Fruit fly (Drosophila melanogaster): Measurements from ENCODE around the gene CG6650.

DNA sequence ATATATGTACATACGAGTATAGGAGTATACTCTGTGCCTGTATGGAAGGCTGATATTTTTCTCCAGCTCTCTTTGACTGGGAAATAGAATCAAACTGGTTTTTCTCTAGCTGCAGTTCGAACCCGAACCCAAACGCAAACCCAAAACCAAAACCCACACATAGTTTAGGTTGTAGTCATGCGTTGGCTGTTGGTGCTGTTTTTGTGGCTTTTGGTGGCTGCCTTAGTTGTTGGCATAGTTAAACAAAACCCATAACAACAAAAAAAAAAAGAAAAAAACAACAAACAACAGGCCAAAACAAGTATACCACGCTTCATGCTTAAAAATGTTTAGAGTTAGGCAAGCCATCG, 32.8 kb downstream of the CG6650 start:
- no peak for TF ChIP-seq foxo (GFP tag; optimal IDR thresholded peaks at IDR 0.05)
- no peak for TF ChIP-seq Abd-B (GFP tag; optimal IDR thresholded peaks at IDR 0.05)
- TF ChIP-seq psq (GFP tag; optimal IDR thresholded peaks at IDR 0.05) = no peak
- TF ChIP-seq dmrt93B (GFP tag; optimal IDR thresholded peaks at IDR 0.05) = no peak
- TF ChIP-seq Dif (GFP tag; optimal IDR thresholded peaks at IDR 0.05; ENCODE audit: partially characterized antibody) = no peak
- no peak for TF ChIP-seq pan (optimal IDR thresholded peaks at IDR 0.05)
- no peak for TF ChIP-seq usp (GFP tag; optimal IDR thresholded peaks at IDR 0.05)
- TF ChIP-seq Hr78 (GFP tag; optimal IDR thresholded peaks at IDR 0.05) = no peak

Measured in whole organism, wandering third instar larva.